Worm (Caenorhabditis elegans): Measurements from ENCODE around the gene col-160.

col-160 gene

ce11 chrV:13202127-13202610, at the start of gene col-160, which contains the start of gene col-159:
col-160 (minus strand) TSS chrV:13202189.
col-159 (minus strand) TSS chrV:13202177.
- no peak for TF ChIP-seq nhr-6 (tag; optimal IDR thresholded peaks at IDR 0.05)
- peak; percentile 72 for TF ChIP-seq nhr-25 (tag; optimal IDR thresholded peaks at IDR 0.05)
- peak; percentile 36 for TF ChIP-seq crh-2 (tag; optimal IDR thresholded peaks at IDR 0.05)
- TF ChIP-seq nhr-129 (tag; optimal IDR thresholded peaks at IDR 0.05), result peak; percentile 77
- TF ChIP-seq egl-27 (tag; optimal IDR thresholded peaks at IDR 0.05), result peak; percentile 69
- peak; percentile 21 for TF ChIP-seq Y55F3AM.14 (GFP tag; optimal IDR thresholded peaks at IDR 0.05)
- TF ChIP-seq sma-3 (GFP tag; optimal IDR thresholded peaks at IDR 0.05), result peak; percentile 74
- TF ChIP-seq nhr-237 (tag; optimal IDR thresholded peaks at IDR 0.05), result no peak
- TF ChIP-seq lsy-2 (tag; optimal IDR thresholded peaks at IDR 0.05), result peak in 1 of 2 experiments; percentile 4
- TF ChIP-seq blmp-1 (tag; optimal IDR thresholded peaks at IDR 0.05; ENCODE audit: insufficient read depth), result peak; percentile 83
- peak; percentile 26 for TF ChIP-seq sma-9 (GFP tag; optimal IDR thresholded peaks at IDR 0.05)
- no peak for TF ChIP-seq sma-9 (tag; optimal IDR thresholded peaks at IDR 0.05)
- TF ChIP-seq nhr-21 (tag; optimal IDR thresholded peaks at IDR 0.05), result peak; percentile 44
- TF ChIP-seq sem-4 (tag; optimal IDR thresholded peaks at IDR 0.05), result no peak

ce11 chrV:13249436-13249835, 47.4 kb upstream of the col-160 start, which contains the start of gene odr-3:
odr-3 (minus strand) TSS chrV:13249536.
- no peak for TF ChIP-seq nhr-10 (tag; optimal IDR thresholded peaks at IDR 0.05)
- TF ChIP-seq R02D3.7 (tag; optimal IDR thresholded peaks at IDR 0.05), result no peak
- no peak for TF ChIP-seq skn-1 (tag; optimal IDR thresholded peaks at IDR 0.05)
- no peak for TF ChIP-seq sma-3 (GFP tag; optimal IDR thresholded peaks at IDR 0.05)
- TF ChIP-seq F13H6.1 (tag; optimal IDR thresholded peaks at IDR 0.05), result no peak
- no peak for TF ChIP-seq C34F6.9 (tag; optimal IDR thresholded peaks at IDR 0.05)
- TF ChIP-seq ztf-4 (tag; optimal IDR thresholded peaks at IDR 0.05), result no peak
- TF ChIP-seq ama-1 (optimal IDR thresholded peaks at IDR 0.05), result no peak
- TF ChIP-seq elt-3 (tag; optimal IDR thresholded peaks at IDR 0.05), result no peak
- TF ChIP-seq unc-62 (GFP tag; optimal IDR thresholded peaks at IDR 0.05), result no peak
- no peak for TF ChIP-seq sma-9 (GFP tag; optimal IDR thresholded peaks at IDR 0.05)
- no peak for TF ChIP-seq sma-9 (tag; optimal IDR thresholded peaks at IDR 0.05)
- no peak for TF ChIP-seq lsy-2 (tag; optimal IDR thresholded peaks at IDR 0.05)
- TF ChIP-seq nhr-237 (tag; optimal IDR thresholded peaks at IDR 0.05), result no peak
- TF ChIP-seq Y55F3AM.14 (GFP tag; optimal IDR thresholded peaks at IDR 0.05), result no peak
- TF ChIP-seq lin-39 (tag; optimal IDR thresholded peaks at IDR 0.05), result no peak
- no peak for TF ChIP-seq nhr-23 (tag; optimal IDR thresholded peaks at IDR 0.05)
- TF ChIP-seq nhr-129 (tag; optimal IDR thresholded peaks at IDR 0.05), result no peak
- TF ChIP-seq lin-11 (tag; optimal IDR thresholded peaks at IDR 0.05), result no peak

ce11 chrV:13243205-13243604, 41.2 kb upstream of the col-160 start:
- TF ChIP-seq ceh-16 (tag; optimal IDR thresholded peaks at IDR 0.05) (no peak), unc-62 (GFP tag; optimal IDR thresholded peaks at IDR 0.05) (no peak), ztf-4 (tag; optimal IDR thresholded peaks at IDR 0.05) (no peak), mdl-1 (tag; optimal IDR thresholded peaks at IDR 0.05) (no peak), dmd-4 (tag; optimal IDR thresholded peaks at IDR 0.05) (no peak), mbf-1 (tag; optimal IDR thresholded peaks at IDR 0.05) (no peak), nhr-129 (tag; optimal IDR thresholded peaks at IDR 0.05) (no peak), ztf-1 (GFP tag; conservative IDR thresholded peaks at IDR 0.05) (no peak), nhr-12 (tag; optimal IDR thresholded peaks at IDR 0.05) (no peak), ZK546.5 (tag; optimal IDR thresholded peaks at IDR 0.05) (no peak), lin-13 (GFP tag; optimal IDR thresholded peaks at IDR 0.05) (no peak), nhr-25 (tag; optimal IDR thresholded peaks at IDR 0.05) (no peak), egl-27 (tag; optimal IDR thresholded peaks at IDR 0.05) (peak; percentile 60), unc-55 (GFP tag; optimal IDR thresholded peaks at IDR 0.05) (no peak), unc-39 (tag; optimal IDR thresholded peaks at IDR 0.05) (no peak), elt-1 (tag; optimal IDR thresholded peaks at IDR 0.05) (no peak), lin-39 (tag; optimal IDR thresholded peaks at IDR 0.05) (no peak), peb-1 (tag; optimal IDR thresholded peaks at IDR 0.05) (no peak), nhr-21 (tag; optimal IDR thresholded peaks at IDR 0.05) (peak; percentile 62), nhr-23 (tag; optimal IDR thresholded peaks at IDR 0.05) (no peak), gmeb-1 (tag; optimal IDR thresholded peaks at IDR 0.05) (no peak), R02D3.7 (tag; optimal IDR thresholded peaks at IDR 0.05) (no peak), ama-1 (optimal IDR thresholded peaks at IDR 0.05) (no peak), nhr-6 (tag; optimal IDR thresholded peaks at IDR 0.05) (no peak), crh-2 (tag; optimal IDR thresholded peaks at IDR 0.05) (no peak), elt-3 (tag; optimal IDR thresholded peaks at IDR 0.05) (no peak), nhr-11 (tag; optimal IDR thresholded peaks at IDR 0.05) (no peak), skn-1 (tag; optimal IDR thresholded peaks at IDR 0.05) (no peak), aly-2 (tag; optimal IDR thresholded peaks at IDR 0.05) (no peak), lin-11 (tag; optimal IDR thresholded peaks at IDR 0.05) (no peak), ceh-82 (tag; optimal IDR thresholded peaks at IDR 0.05) (no peak), Y55F3AM.14 (GFP tag; optimal IDR thresholded peaks at IDR 0.05) (no peak), sem-4 (tag; optimal IDR thresholded peaks at IDR 0.05) (peak; percentile 40), mab-5 (tag; optimal IDR thresholded peaks at IDR 0.05) (no peak), nhr-77 (tag; optimal IDR thresholded peaks at IDR 0.05) (no peak), sma-9 (GFP tag; optimal IDR thresholded peaks at IDR 0.05) (peak; percentile 99), sma-9 (tag; optimal IDR thresholded peaks at IDR 0.05) (no peak), zag-1 (tag; optimal IDR thresholded peaks at IDR 0.05) (no peak), blmp-1 (tag; optimal IDR thresholded peaks at IDR 0.05; ENCODE audit: insufficient read depth) (peak; percentile 8), sma-3 (GFP tag; optimal IDR thresholded peaks at IDR 0.05) (no peak), nhr-10 (tag; optimal IDR thresholded peaks at IDR 0.05) (no peak), snpc-4 (tag; optimal IDR thresholded peaks at IDR 0.05) (no peak), C34F6.9 (tag; optimal IDR thresholded peaks at IDR 0.05) (no peak)
